Worm (Caenorhabditis elegans) whole organism, L2 larva: Measurements from ENCODE around the gene F13H6.5.

ENCODE experiments used
- C34F6.9 ChIP-seq: fragments of 150-350 bp; optimal IDR thresholded peaks from 2 replicates; lab custom pipeline; 2014; ENCODE audit warnings: missing biosample characterization, missing genetic modification characterization
- F13H6.1 ChIP-seq: sonication (generic microtip); optimal IDR thresholded peaks from 2 replicates; lab custom pipeline; 2016; ENCODE audit warnings: missing genetic modification characterization, missing compliant biosample characterization
- R02D3.7 ChIP-seq: fragments of 150-350 bp; optimal IDR thresholded peaks from 2 replicates; lab custom pipeline; 2014; ENCODE audit warnings: missing biosample characterization, missing genetic modification characterization
- Y55F3AM.14 ChIP-seq: fragments of 200-800 bp; sonication (Bioruptor generic); optimal IDR thresholded peaks from 2 replicates; lab custom pipeline; 2018; ENCODE audit warnings: mild to moderate bottlenecking, missing genetic modification characterization, missing compliant biosample characterization
- alr-1 ChIP-seq: fragments of 150-350 bp; optimal IDR thresholded peaks from 2 replicates; lab custom pipeline; 2014; ENCODE audit warnings: missing biosample characterization, missing genetic modification characterization
- blmp-1 ChIP-seq: sonication (generic microtip); optimal IDR thresholded peaks from 2 replicates; lab custom pipeline; 2017; ENCODE audit warnings: missing genetic modification characterization, mild to moderate bottlenecking, missing compliant biosample characterization, antibody characterized with exemption, moderate library complexity; ENCODE audit not compliant: insufficient read depth
- ceh-82 ChIP-seq: fragments of 150-350 bp; optimal IDR thresholded peaks from 2 replicates; lab custom pipeline; 2014; ENCODE audit warnings: missing biosample characterization, missing genetic modification characterization
- crh-2 ChIP-seq: sonication (generic microtip); optimal IDR thresholded peaks from 2 replicates; lab custom pipeline; 2017; ENCODE audit warnings: missing biosample characterization, missing genetic modification characterization
- dmd-4 ChIP-seq: sonication (generic microtip); optimal IDR thresholded peaks from 2 replicates; lab custom pipeline; 2017; ENCODE audit warnings: missing biosample characterization, missing genetic modification characterization
- egl-27 ChIP-seq: sonication (generic microtip); optimal IDR thresholded peaks from 3 replicates; lab custom pipeline; 2017; ENCODE audit warnings: missing biosample characterization, missing genetic modification reagents, missing genetic modification characterization
- elt-1 ChIP-seq: fragments of 150-350 bp; optimal IDR thresholded peaks from 2 replicates; lab custom pipeline; 2014; ENCODE audit warnings: missing biosample characterization, missing genetic modification characterization
- elt-3 ChIP-seq: sonication (generic microtip); optimal IDR thresholded peaks from 2 replicates; lab custom pipeline; 2017; ENCODE audit warnings: missing biosample characterization, missing genetic modification characterization
- fos-1 ChIP-seq: fragments of 150-350 bp; optimal IDR thresholded peaks from 2 replicates; lab custom pipeline; 2014; ENCODE audit warnings: missing biosample characterization, missing genetic modification characterization
- lin-11 ChIP-seq: fragments of 150-350 bp; sonication (generic microtip); optimal IDR thresholded peaks from 2 replicates; lab custom pipeline; 2014; ENCODE audit warnings: missing biosample characterization, missing genetic modification characterization, inconsistent platforms, mixed read lengths
- lin-13 ChIP-seq: fragments of 150-350 bp; optimal IDR thresholded peaks from 2 replicates; lab custom pipeline; 2014; ENCODE audit warnings: missing biosample characterization, missing genetic modification reagents, missing genetic modification characterization
- lin-39 ChIP-seq: fragments of 150-350 bp; optimal IDR thresholded peaks from 2 replicates; lab custom pipeline; 2014; ENCODE audit warnings: missing biosample characterization, missing genetic modification reagents, missing genetic modification characterization
- lsy-2 ChIP-seq, 2 experiments: fragments of 150-350 bp in 1 of 2; sonication (generic microtip) in 1 of 2; optimal IDR thresholded peaks; 2 replicates each; lab custom pipeline; 2014 to 2017; ENCODE audit warnings: missing biosample characterization in 2 of 2, missing genetic modification characterization in 2 of 2
- mab-5 ChIP-seq: fragments of 150-350 bp; optimal IDR thresholded peaks from 2 replicates; lab custom pipeline; 2014; ENCODE audit warnings: missing biosample characterization, missing genetic modification characterization
- mdl-1 ChIP-seq, 2 experiments: fragments of 150-350 bp in 1 of 2; sonication (generic microtip) in 1 of 2; optimal IDR thresholded peaks; 2 replicates each; lab custom pipeline; 2017; ENCODE audit warnings: missing biosample characterization in 2 of 2, missing genetic modification characterization in 2 of 2
- nhr-10 ChIP-seq: sonication (generic microtip); optimal IDR thresholded peaks from 2 replicates; lab custom pipeline; 2017; ENCODE audit warnings: missing biosample characterization, missing genetic modification characterization
- nhr-11 ChIP-seq: fragments of 150-350 bp; optimal IDR thresholded peaks from 2 replicates; lab custom pipeline; 2014; ENCODE audit warnings: missing biosample characterization, missing genetic modification characterization
- nhr-12 ChIP-seq: fragments of 150-350 bp; optimal IDR thresholded peaks from 2 replicates; lab custom pipeline; 2014; ENCODE audit warnings: missing biosample characterization, missing genetic modification characterization
- nhr-129 ChIP-seq: fragments of 150-350 bp; optimal IDR thresholded peaks from 2 replicates; lab custom pipeline; 2014; ENCODE audit warnings: missing biosample characterization, missing genetic modification characterization
- nhr-21 ChIP-seq: fragments of 150-350 bp; optimal IDR thresholded peaks from 2 replicates; lab custom pipeline; 2014; ENCODE audit warnings: missing biosample characterization, missing genetic modification characterization
- nhr-23 ChIP-seq: fragments of 150-350 bp; optimal IDR thresholded peaks from 2 replicates; lab custom pipeline; 2014; ENCODE audit warnings: missing biosample characterization, missing genetic modification reagents, missing genetic modification characterization
- nhr-237 ChIP-seq: fragments of 150-350 bp; optimal IDR thresholded peaks from 2 replicates; lab custom pipeline; 2014; ENCODE audit warnings: missing biosample characterization, missing genetic modification characterization
- nhr-25 ChIP-seq: fragments of 150-350 bp; sonication (generic microtip); optimal IDR thresholded peaks from 3 replicates; lab custom pipeline; 2014; ENCODE audit warnings: missing biosample characterization, missing genetic modification characterization
- nhr-6 ChIP-seq: fragments of 150-350 bp; optimal IDR thresholded peaks from 2 replicates; lab custom pipeline; 2014; ENCODE audit warnings: missing biosample characterization, missing genetic modification characterization
- nhr-77 ChIP-seq: fragments of 150-350 bp; optimal IDR thresholded peaks from 2 replicates; lab custom pipeline; 2014; ENCODE audit warnings: missing biosample characterization, missing genetic modification characterization
- sem-4 ChIP-seq: fragments of 150-350 bp; optimal IDR thresholded peaks from 2 replicates; lab custom pipeline; 2014; ENCODE audit warnings: missing biosample characterization, missing genetic modification reagents, missing genetic modification characterization
- skn-1 ChIP-seq: sonication (generic microtip); optimal IDR thresholded peaks from 2 replicates; lab custom pipeline; 2017; ENCODE audit warnings: missing biosample characterization, missing genetic modification characterization
- sma-3 ChIP-seq: sonication (generic microtip); optimal IDR thresholded peaks from 2 replicates; lab custom pipeline; 2016; ENCODE audit warnings: missing genetic modification reagents, missing genetic modification characterization, missing compliant biosample characterization
- sma-9 ChIP-seq, 2 experiments: fragments of 150-350 bp in 1 of 2; sonication (generic microtip) in 1 of 2; optimal IDR thresholded peaks; 2 replicates each; lab custom pipeline; 2014 to 2016; ENCODE audit warnings: missing genetic modification characterization in 2 of 2, mild to moderate bottlenecking in 1 of 2, missing biosample characterization in 1 of 2, missing compliant biosample characterization in 1 of 2, missing genetic modification reagents in 1 of 2, moderate library complexity in 1 of 2
- snpc-4 ChIP-seq: fragments of 150-350 bp; optimal IDR thresholded peaks from 2 replicates; lab custom pipeline; 2014; ENCODE audit warnings: missing biosample characterization, missing genetic modification characterization
- unc-39 ChIP-seq: fragments of 150-350 bp; optimal IDR thresholded peaks from 2 replicates; lab custom pipeline; 2014; ENCODE audit warnings: missing biosample characterization, missing genetic modification characterization
- zag-1 ChIP-seq: fragments of 150-350 bp; optimal IDR thresholded peaks from 2 replicates; lab custom pipeline; 2014; ENCODE audit warnings: missing biosample characterization, missing genetic modification characterization
- ztf-11 ChIP-seq: sonication (generic microtip); optimal IDR thresholded peaks from 2 replicates; lab custom pipeline; 2017; ENCODE audit warnings: missing biosample characterization, missing genetic modification characterization
- ztf-4 ChIP-seq: fragments of 150-350 bp; optimal IDR thresholded peaks from 2 replicates; lab custom pipeline; 2014; ENCODE audit warnings: missing biosample characterization, missing genetic modification characterization

Gene F13H6.5

ce11 chrV:6365597-6365996 lies 9.1 kb downstream of the F13H6.5 start, which contains the start of gene cest-33:
cest-33 (minus strand) TSS chrV:6365671.
- no peak for TF ChIP-seq R02D3.7
- TF ChIP-seq snpc-4 (tag; lab: Kevin White, UChicago) = no peak
- no peak for TF ChIP-seq ztf-11 (tag; lab: Kevin White, UChicago)
- no peak for TF ChIP-seq nhr-10 (tag; lab: Kevin White, UChicago)
- no peak for TF ChIP-seq mdl-1 (tag; optimal IDR thresholded peaks at IDR 0.05; lab: Kevin White, UChicago)
- TF ChIP-seq elt-3 (tag; lab: Kevin White, UChicago) = no peak
- no peak for TF ChIP-seq alr-1
- TF ChIP-seq nhr-23 = no peak
- TF ChIP-seq crh-2 = peak; percentile 41
- no peak for TF ChIP-seq unc-39 (tag; lab: Kevin White, UChicago)
- TF ChIP-seq egl-27 (tag; lab: Kevin White, UChicago) = no peak
- no peak for TF ChIP-seq ztf-4 (tag; lab: Kevin White, UChicago)
- no peak for TF ChIP-seq sem-4 (tag; lab: Kevin White, UChicago)
- TF ChIP-seq F13H6.1 = peak; percentile 58
- no peak for TF ChIP-seq C34F6.9 (tag; lab: Kevin White, UChicago)
- peak; percentile 33 for TF ChIP-seq blmp-1
- peak; percentile 62 for TF ChIP-seq sma-9 (GFP tag; optimal IDR thresholded peaks at IDR 0.05; lab: Kevin White, UChicago)
- no peak for TF ChIP-seq sma-9 (tag; optimal IDR thresholded peaks at IDR 0.05; lab: Kevin White, UChicago)
- no peak for TF ChIP-seq nhr-237 (tag; lab: Kevin White, UChicago)
- TF ChIP-seq sma-3 = peak; percentile 18
- TF ChIP-seq nhr-21 (tag; lab: Kevin White, UChicago) = peak; percentile 23
- TF ChIP-seq fos-1 (tag; lab: Kevin White, UChicago) = peak; percentile 8
- TF ChIP-seq skn-1 (tag; lab: Kevin White, UChicago) = no peak
- no peak for TF ChIP-seq nhr-12 (tag; lab: Kevin White, UChicago)
- TF ChIP-seq ceh-82 (tag; lab: Kevin White, UChicago) = no peak
- no peak for TF ChIP-seq nhr-11 (tag; lab: Kevin White, UChicago)
- peak; percentile 36 for TF ChIP-seq nhr-25 (tag; lab: Kevin White, UChicago)
- no peak for TF ChIP-seq Y55F3AM.14 (GFP tag; lab: Kevin White, UChicago)
- no peak for TF ChIP-seq lin-39 (tag; lab: Kevin White, UChicago)
- no peak for TF ChIP-seq dmd-4 (tag; lab: Kevin White, UChicago)
- no peak for TF ChIP-seq lin-13 (GFP tag; lab: Kevin White, UChicago)
- no peak for TF ChIP-seq mab-5 (tag; lab: Kevin White, UChicago)
- no peak for TF ChIP-seq elt-1 (tag; lab: Kevin White, UChicago)
- no peak for TF ChIP-seq zag-1 (tag; lab: Kevin White, UChicago)

ce11 chrV:6364806-6365205 lies 9.9 kb downstream of the F13H6.5 start:
- TF ChIP-seq alr-1 (no peak), snpc-4 (tag; lab: Kevin White, UChicago) (no peak), nhr-6 (tag; lab: Kevin White, UChicago) (no peak), fos-1 (tag; lab: Kevin White, UChicago) (peak; percentile 39), ztf-11 (tag; lab: Kevin White, UChicago) (no peak), mdl-1 (tag; optimal IDR thresholded peaks at IDR 0.05; lab: Kevin White, UChicago) (no peak), nhr-129 (no peak)
- TF ChIP-seq, all 48 proteins: peak for 1

ce11 chrV:6361688-6362087 lies 13.1 kb downstream of the F13H6.5 start:
- TF ChIP-seq nhr-129 = no peak

- TF ChIP-seq lin-13 (GFP tag; lab: Kevin White, UChicago) = no peak
- no peak for TF ChIP-seq zag-1 (tag; lab: Kevin White, UChicago)
- TF ChIP-seq nhr-10 (tag; lab: Kevin White, UChicago) = no peak
- peak; percentile 92 for TF ChIP-seq F13H6.1
These were observed 15.2 kb downstream of the F13H6.5 start for ce11 chrV:6359522-6359921.

- TF ChIP-seq lin-13 (GFP tag; lab: Kevin White, UChicago) = no peak
- TF ChIP-seq lsy-2 (tag; optimal IDR thresholded peaks at IDR 0.05; lab: Kevin White, UChicago) = no peak
- no peak for TF ChIP-seq crh-2
- peak; percentile 34 for TF ChIP-seq nhr-129
- no peak for TF ChIP-seq fos-1 (tag; lab: Kevin White, UChicago)
- no peak for TF ChIP-seq lin-11 (tag; lab: Kevin White, UChicago)
- no peak for TF ChIP-seq nhr-77
- no peak for TF ChIP-seq nhr-10 (tag; lab: Kevin White, UChicago)
- peak; percentile 62 for TF ChIP-seq F13H6.1
- no peak for TF ChIP-seq dmd-4 (tag; lab: Kevin White, UChicago)
These were observed 16.0 kb downstream of the F13H6.5 start for ce11 chrV:6358709-6359108.
